Worm (Caenorhabditis elegans) whole organism, L3 larva: ENCODE measurements around the gene F22E12.3.

Source experiments
- ZK546.5 ChIP-seq: sonication (generic microtip); optimal IDR thresholded peaks from 2 replicates; lab custom pipeline; 2017; ENCODE audit warnings: missing biosample characterization, missing genetic modification characterization
- ceh-82 ChIP-seq: fragments of 150-350 bp; optimal IDR thresholded peaks from 2 replicates; lab custom pipeline; 2014; ENCODE audit warnings: missing biosample characterization, missing genetic modification characterization
- daf-12 ChIP-seq: fragments of 150-350 bp; optimal IDR thresholded peaks from 2 replicates; lab custom pipeline; 2014; ENCODE audit warnings: missing biosample characterization, missing genetic modification reagents, missing genetic modification characterization
- elt-2 ChIP-seq: sonication (generic microtip); optimal IDR thresholded peaks from 2 replicates; lab custom pipeline; 2016; ENCODE audit warnings: missing genetic modification reagents, mild to moderate bottlenecking, missing genetic modification characterization, missing compliant biosample characterization
- fkh-10 ChIP-seq: sonication (generic microtip); optimal IDR thresholded peaks from 2 replicates; lab custom pipeline; 2017; ENCODE audit warnings: missing biosample characterization, missing genetic modification reagents, missing genetic modification characterization
- fos-1 ChIP-seq: fragments of 150-350 bp; optimal IDR thresholded peaks from 2 replicates; lab custom pipeline; 2014; ENCODE audit warnings: missing biosample characterization, missing genetic modification characterization
- lin-15B ChIP-seq: fragments of 150-350 bp; optimal IDR thresholded peaks from 2 replicates; lab custom pipeline; 2014; ENCODE audit warnings: missing biosample characterization, missing genetic modification characterization
- nhr-23 ChIP-seq: fragments of 150-350 bp; optimal IDR thresholded peaks from 2 replicates; lab custom pipeline; 2014; ENCODE audit warnings: missing biosample characterization, missing genetic modification reagents, missing genetic modification characterization
- nhr-25 ChIP-seq: sonication (generic microtip); optimal IDR thresholded peaks from 2 replicates; lab custom pipeline; 2017; ENCODE audit warnings: missing biosample characterization, missing genetic modification characterization
- nhr-76 ChIP-seq: fragments of 150-350 bp; sonication (generic microtip); optimal IDR thresholded peaks from 5 replicates; lab custom pipeline; 2014; ENCODE audit warnings: missing biosample characterization, missing genetic modification characterization
- snpc-4 ChIP-seq: fragments of 150-350 bp; optimal IDR thresholded peaks from 2 replicates; lab custom pipeline; 2014; ENCODE audit warnings: missing biosample characterization, missing genetic modification characterization
- unc-62 ChIP-seq: fragments of 150-350 bp; sonication (generic microtip); optimal IDR thresholded peaks from 4 replicates; lab custom pipeline; 2014; ENCODE audit warnings: missing biosample characterization, missing genetic modification reagents, missing genetic modification characterization

DNA sequence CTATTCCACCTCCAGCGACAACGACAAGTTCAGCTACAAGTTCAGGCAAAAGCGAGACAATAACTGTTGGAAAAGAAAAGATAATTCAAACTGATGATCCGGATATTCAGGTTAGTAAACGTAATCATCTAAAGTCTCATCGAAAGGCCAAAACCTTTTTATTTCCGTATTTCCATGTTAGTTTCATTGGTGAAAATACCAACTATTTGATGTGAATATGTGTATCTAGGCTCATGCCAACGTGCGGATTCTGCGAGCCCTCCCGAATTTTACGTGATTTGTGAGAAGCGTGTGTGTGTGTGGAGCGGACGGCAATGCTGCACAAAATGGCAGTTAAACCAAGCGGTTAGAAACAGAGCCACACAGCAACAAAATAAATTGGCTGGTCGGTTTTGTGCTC lies 7.8 kb upstream of the F22E12.3 start:
- TF ChIP-seq ceh-82 (tag; lab: Kevin White, UChicago) = no peak
- TF ChIP-seq lin-15B = no peak
- no peak for TF ChIP-seq nhr-25 (tag; lab: Kevin White, UChicago)
- TF ChIP-seq daf-12 (tag; lab: Kevin White, UChicago) = no peak
- no peak for TF ChIP-seq unc-62
- TF ChIP-seq fkh-10 (GFP tag; lab: Kevin White, UChicago) = no peak
- no peak for TF ChIP-seq ZK546.5 (tag; lab: Kevin White, UChicago)
- TF ChIP-seq nhr-23 = no peak
- no peak for TF ChIP-seq snpc-4 (tag; lab: Kevin White, UChicago)
- TF ChIP-seq fos-1 (tag; lab: Kevin White, UChicago) = no peak
- TF ChIP-seq elt-2 (tag; lab: Kevin White, UChicago) = no peak
- no peak for TF ChIP-seq nhr-76 (tag; lab: Kevin White, UChicago)
